Worm (Caenorhabditis elegans) whole organism, early embryonic: ENCODE results near the gene ced-5.

Source experiments
- ama-1 ChIP-seq: fragments of 150-350 bp; optimal IDR thresholded peaks from 2 replicates; lab custom pipeline; 2014
- ets-7 ChIP-seq: sonication (generic microtip); optimal IDR thresholded peaks from 2 replicates; lab custom pipeline; 2016; ENCODE audit warnings: missing genotype, missing genetic modification characterization, missing compliant biosample characterization
- hmbx-1 ChIP-seq: sonication (generic microtip); optimal IDR thresholded peaks from 2 replicates; lab custom pipeline; 2016; ENCODE audit warnings: mild to moderate bottlenecking, missing genetic modification characterization, missing compliant biosample characterization
- scrt-1 ChIP-seq: fragments of 200-800 bp; sonication (Bioruptor generic); IDR thresholded peaks from 2 replicates; pipeline ENCODE4 v1.3.6; 2022; ENCODE audit warnings: missing genetic modification characterization, missing compliant biosample characterization

DNA sequence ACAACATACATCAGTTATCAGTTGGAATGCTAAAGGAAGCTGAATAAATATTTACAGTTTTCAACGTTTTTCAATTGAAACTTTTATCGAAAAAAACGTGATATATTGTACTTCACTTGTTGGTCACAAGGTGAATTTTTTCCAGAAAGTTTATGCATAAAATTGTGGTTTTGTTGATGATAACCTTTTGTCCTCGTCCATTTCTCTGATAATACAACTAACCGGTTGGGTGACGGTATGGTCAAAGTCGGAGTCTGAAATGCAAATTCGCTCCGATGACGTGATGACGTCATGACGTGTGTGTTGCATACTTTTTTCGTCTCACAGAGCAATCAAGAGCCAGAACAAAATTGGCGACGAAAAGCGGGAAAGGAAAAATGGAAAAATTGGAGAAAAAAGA lies 27.5 kb downstream of the ced-5 start:
- TF ChIP-seq ama-1 (lab: Kevin White, UChicago) (no peak), ets-7 (tag; lab: Kevin White, UChicago) (no peak), hmbx-1 (no peak), scrt-1 (GFP tag; lab: Robert Waterston, UW) (no peak)
